Worm (Caenorhabditis elegans): ENCODE measurements around the gene Y75B8A.31.

ce11 chrIII:12325284-12325683 is 26.2 kb upstream of the Y75B8A.31 start:
- TF ChIP-seq snpc-4 (tag; optimal IDR thresholded peaks at IDR 0.05) (no peak), pha-4 (tag; optimal IDR thresholded peaks at IDR 0.05) (no peak), sptf-1 (tag; optimal IDR thresholded peaks at IDR 0.05) (no peak)
